Worm (Caenorhabditis elegans) whole organism, midembryonic: ENCODE measurements around the gene Y37A1A.3.

Experiments used
- T22C8.4 ChIP-seq: fragments of 200-800 bp; sonication (Bioruptor generic); IDR thresholded peaks from 2 replicates; pipeline ENCODE4 v1.3.6; 2022; ENCODE audit warnings: missing genetic modification characterization, missing compliant biosample characterization
- flt-1 ChIP-seq: fragments of 200-800 bp; sonication (Bioruptor generic); IDR thresholded peaks from 2 replicates; pipeline ENCODE4 v1.3.6; 2022; ENCODE audit warnings: missing genetic modification characterization, missing compliant biosample characterization
- med-1 ChIP-seq: sonication (generic microtip); optimal IDR thresholded peaks from 2 replicates; lab custom pipeline; 2017; ENCODE audit warnings: missing genetic modification characterization, mild to moderate bottlenecking, missing compliant biosample characterization, antibody characterized with exemption, missing genetic modification reagents; ENCODE audit not compliant: insufficient read depth
- tab-1 ChIP-seq: fragments of 200-800 bp; sonication (Bioruptor generic); IDR thresholded peaks from 2 replicates; pipeline ENCODE4 v1.3.6; 2022; ENCODE audit warnings: missing genetic modification characterization, missing compliant biosample characterization
- ztf-29 ChIP-seq: fragments of 200-800 bp; sonication (Bioruptor generic); IDR thresholded peaks from 2 replicates; pipeline ENCODE4 v1.3.6; 2022; ENCODE audit warnings: missing genetic modification reagents, missing genetic modification characterization, missing compliant biosample characterization

DNA sequence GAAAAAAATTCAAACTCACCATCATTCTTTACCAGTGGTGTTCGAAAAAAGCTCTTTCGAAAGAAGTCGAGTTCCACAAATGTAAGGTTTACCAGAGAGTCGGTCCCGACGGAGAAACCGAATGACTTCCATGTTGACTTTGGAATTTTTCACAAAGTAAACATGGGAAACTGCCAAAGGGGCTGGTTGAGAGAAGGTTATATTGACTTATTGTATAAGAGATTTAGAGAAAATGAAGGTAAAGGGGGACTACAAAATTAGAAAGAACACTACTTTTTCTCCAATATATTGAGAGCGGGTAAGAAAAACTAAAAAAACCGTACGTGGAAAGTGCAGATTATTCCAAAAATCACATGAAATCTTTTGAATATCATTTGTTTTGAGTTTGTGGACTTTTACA lies 37.5 kb downstream of the Y37A1A.3 start, which contains the start of gene vamp-8:
- no peak for TF ChIP-seq tab-1 (GFP tag; lab: Robert Waterston, UW)
- no peak for TF ChIP-seq ztf-29 (GFP tag; lab: Robert Waterston, UW)
- no peak for TF ChIP-seq flt-1
- no peak for TF ChIP-seq T22C8.4 (GFP tag; lab: Robert Waterston, UW)
- TF ChIP-seq med-1: no peak
